Worm (Caenorhabditis elegans) whole organism, mixed stage, embryonic: ENCODE results near the gene ftt-2.

Source experiments
- blmp-1 ChIP-seq: fragments of 150-350 bp; optimal IDR thresholded peaks from 2 replicates; lab custom pipeline; 2014; ENCODE audit warnings: missing biosample characterization, missing genetic modification characterization
- mab-5 ChIP-seq: fragments of 150-350 bp; optimal IDR thresholded peaks from 2 replicates; lab custom pipeline; 2014; ENCODE audit warnings: missing biosample characterization, missing genetic modification characterization

DNA sequence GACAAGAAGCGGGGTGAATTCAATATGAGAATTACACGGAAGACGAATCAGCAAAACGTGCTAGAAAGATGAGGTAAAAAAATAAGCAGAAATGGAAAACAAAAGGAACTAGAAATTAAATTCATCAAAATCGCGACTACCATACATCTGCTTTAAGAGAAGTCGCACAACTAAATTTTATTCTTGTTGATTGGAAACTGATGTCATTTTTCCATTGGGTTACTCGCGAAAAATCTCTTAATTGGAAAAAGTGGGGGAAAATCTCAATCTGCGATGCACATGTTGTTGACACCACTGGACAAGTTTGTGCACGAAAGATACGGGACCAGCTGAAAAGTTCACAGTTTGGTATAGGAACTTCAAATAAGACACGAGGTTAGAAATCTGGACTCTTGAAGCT is 8.3 kb downstream of the ftt-2 start:
- TF ChIP-seq blmp-1 (tag; lab: Kevin White, UChicago) (no peak), mab-5 (no peak)
